Worm (Caenorhabditis elegans) whole organism, late embryonic: ENCODE results near the gene dgn-2.

Experiments used
- F13H6.1 ChIP-seq: sonication (generic microtip); optimal IDR thresholded peaks from 2 replicates; lab custom pipeline; 2016; ENCODE audit warnings: missing genetic modification characterization, missing compliant biosample characterization
- ceh-24 ChIP-seq: sonication (generic microtip); optimal IDR thresholded peaks from 2 replicates; lab custom pipeline; 2016; ENCODE audit warnings: mild to moderate bottlenecking, missing genetic modification characterization, missing compliant biosample characterization
- ceh-34 ChIP-seq: sonication (generic microtip); optimal IDR thresholded peaks from 2 replicates; lab custom pipeline; 2016; ENCODE audit warnings: mild to moderate bottlenecking, missing genetic modification characterization, missing compliant biosample characterization
- che-1 ChIP-seq: sonication (generic microtip); optimal IDR thresholded peaks from 2 replicates; lab custom pipeline; 2016; ENCODE audit warnings: mild to moderate bottlenecking, missing genetic modification characterization, missing compliant biosample characterization
- dve-1 ChIP-seq: sonication (generic microtip); optimal IDR thresholded peaks from 2 replicates; lab custom pipeline; 2017; ENCODE audit warnings: antibody characterized with exemption, mild to moderate bottlenecking, missing genetic modification characterization, missing compliant biosample characterization
- fkh-10 ChIP-seq: fragments of 150-350 bp; optimal IDR thresholded peaks from 2 replicates; lab custom pipeline; 2014; ENCODE audit warnings: missing biosample characterization, missing genetic modification reagents, missing genetic modification characterization
- gmeb-2 ChIP-seq: sonication (generic microtip); optimal IDR thresholded peaks from 2 replicates; lab custom pipeline; 2016; ENCODE audit warnings: missing genetic modification characterization, inconsistent platforms, missing compliant biosample characterization
- nfya-1 ChIP-seq: sonication (generic microtip); optimal IDR thresholded peaks from 2 replicates; lab custom pipeline; 2017; ENCODE audit warnings: missing genetic modification characterization, mild to moderate bottlenecking, missing compliant biosample characterization, antibody characterized with exemption, moderate library complexity
- npax-4 ChIP-seq: sonication (generic microtip); optimal IDR thresholded peaks from 2 replicates; lab custom pipeline; 2016; ENCODE audit warnings: missing genetic modification characterization, missing compliant biosample characterization
- pha-4 ChIP-seq: fragments of 150-350 bp; optimal IDR thresholded peaks from 2 replicates; lab custom pipeline; 2018; ENCODE audit warnings: missing biosample characterization, missing genetic modification reagents, missing genetic modification characterization
- tbx-2 ChIP-seq: sonication (generic microtip); optimal IDR thresholded peaks from 2 replicates; lab custom pipeline; 2016; ENCODE audit warnings: missing genetic modification characterization, missing compliant biosample characterization

ce11 chrX:1384538-1384937 is 17.2 kb upstream of the dgn-2 start, which contains the start of gene F56C3.8:
- TF ChIP-seq ceh-24 (tag; lab: Kevin White, UChicago), result no peak
- TF ChIP-seq dve-1, result no peak
- no peak for TF ChIP-seq fkh-10 (GFP tag; lab: Kevin White, UChicago)
- no peak for TF ChIP-seq F13H6.1 (tag; lab: Kevin White, UChicago)
- TF ChIP-seq nfya-1 (tag; lab: Kevin White, UChicago), result no peak
- no peak for TF ChIP-seq tbx-2 (tag; lab: Kevin White, UChicago)
- TF ChIP-seq pha-4 (tag; lab: Kevin White, UChicago), result no peak
- TF ChIP-seq gmeb-2, result no peak
- TF ChIP-seq ceh-34 (tag; lab: Kevin White, UChicago), result no peak
- TF ChIP-seq che-1 (tag; lab: Kevin White, UChicago), result no peak
- TF ChIP-seq npax-4 (tag; lab: Kevin White, UChicago), result no peak
